Worm (Caenorhabditis elegans) whole organism, midembryonic: Measurements from ENCODE around the gene fox-1.

Source experiments
- T22C8.4 ChIP-seq: fragments of 200-800 bp; sonication (Bioruptor generic); IDR thresholded peaks from 2 replicates; pipeline ENCODE4 v1.3.6; 2022; ENCODE audit warnings: missing genetic modification characterization, missing compliant biosample characterization
- flt-1 ChIP-seq: fragments of 200-800 bp; sonication (Bioruptor generic); IDR thresholded peaks from 2 replicates; pipeline ENCODE4 v1.3.6; 2022; ENCODE audit warnings: missing genetic modification characterization, missing compliant biosample characterization
- klf-2 ChIP-seq: fragments of 200-800 bp; sonication (Bioruptor generic); conservative IDR thresholded peaks from 2 replicates; pipeline ENCODE4 v1.3.6; 2022; ENCODE audit warnings: missing genetic modification reagents, missing genetic modification characterization, missing compliant biosample characterization
- med-1 ChIP-seq: sonication (generic microtip); optimal IDR thresholded peaks from 2 replicates; lab custom pipeline; 2017; ENCODE audit warnings: missing genetic modification characterization, mild to moderate bottlenecking, missing compliant biosample characterization, antibody characterized with exemption, missing genetic modification reagents; ENCODE audit not compliant: insufficient read depth
- tab-1 ChIP-seq: fragments of 200-800 bp; sonication (Bioruptor generic); IDR thresholded peaks from 2 replicates; pipeline ENCODE4 v1.3.6; 2022; ENCODE audit warnings: missing genetic modification characterization, missing compliant biosample characterization

- no peak for TF ChIP-seq flt-1 (GFP tag; lab: Robert Waterston, UW)
- TF ChIP-seq T22C8.4 (GFP tag; lab: Robert Waterston, UW): no peak
- no peak for TF ChIP-seq med-1 (GFP tag; lab: Kevin White, UChicago)
- no peak for TF ChIP-seq klf-2 (GFP tag; lab: Robert Waterston, UW)
- no peak for TF ChIP-seq tab-1
Observed at ce11 chrX:2422123-2422522, 37.6 kb downstream of the fox-1 start.
